Fruit fly (Drosophila melanogaster): ENCODE data around the gene Cyp4d8.

Cyp4d8 gene

DNA sequence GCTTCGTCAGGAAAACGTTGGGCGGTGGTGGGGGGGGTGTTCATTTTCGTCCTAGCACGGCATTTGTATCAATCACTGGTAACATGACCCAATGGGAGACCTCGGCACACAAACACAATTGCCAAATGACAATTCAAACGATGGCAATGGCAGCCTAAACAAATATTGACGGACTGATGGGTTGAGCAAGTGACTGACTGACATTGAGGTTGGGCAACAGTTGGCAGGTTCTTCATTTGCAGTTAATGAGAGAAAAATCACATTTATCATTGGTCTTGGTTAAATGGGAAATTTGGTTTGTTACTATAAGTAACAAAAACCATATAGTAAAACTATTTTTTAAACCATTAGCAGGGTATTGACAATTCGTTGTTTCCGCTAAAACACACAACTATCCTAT, 46.9 kb downstream of the Cyp4d8 start:
- TF ChIP-seq D19A (tag; optimal IDR thresholded peaks at IDR 0.05): peak; percentile 64
- TF ChIP-seq odd (GFP tag; optimal IDR thresholded peaks at IDR 0.05): no peak
- TF ChIP-seq CG8281 (tag; optimal IDR thresholded peaks at IDR 0.05): peak; percentile 94
